Fruit fly (Drosophila melanogaster): ENCODE data around the gene CG9970.

DNA sequence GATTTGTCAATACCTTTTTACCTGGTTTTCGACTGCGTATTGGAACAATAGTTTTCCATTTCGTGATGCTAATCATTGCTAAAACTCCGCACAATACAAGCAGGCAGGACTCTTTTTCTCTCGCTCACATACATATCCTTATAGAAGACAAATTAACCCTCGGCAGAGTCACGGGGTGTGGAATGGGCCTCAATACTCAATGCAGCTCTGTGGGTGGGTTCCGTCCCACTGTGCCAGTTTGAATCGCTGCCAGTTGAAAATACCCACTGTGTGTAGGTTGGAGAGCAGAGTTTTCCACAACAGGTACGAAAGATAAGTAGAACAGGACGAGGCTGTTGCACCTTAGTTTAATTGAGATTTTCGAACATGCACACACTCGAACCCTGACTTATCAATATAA is 34.1 kb downstream of the CG9970 start:
- no peak for TF ChIP-seq CG14655 (GFP tag; optimal IDR thresholded peaks at IDR 0.05)
- no peak for TF ChIP-seq Pif1A (GFP tag; optimal IDR thresholded peaks at IDR 0.05)
- TF ChIP-seq CG10348 (GFP tag; IDR thresholded peaks at IDR 0.05): no peak
- TF ChIP-seq EcR (GFP tag; optimal IDR thresholded peaks at IDR 0.05): no peak
- TF ChIP-seq CG32121 (GFP tag; IDR thresholded peaks at IDR 0.05): no peak
- TF ChIP-seq CG12605 (GFP tag; IDR thresholded peaks at IDR 0.05): no peak
- TF ChIP-seq Ets98B (GFP tag; IDR thresholded peaks at IDR 0.05): no peak
- no peak for TF ChIP-seq D1 (tag; optimal IDR thresholded peaks at IDR 0.05)
- TF ChIP-seq CG4496 (GFP tag; IDR thresholded peaks at IDR 0.05): no peak
- TF ChIP-seq CG9948 (tag; optimal IDR thresholded peaks at IDR 0.05): no peak
- TF ChIP-seq CG34367 (tag; optimal IDR thresholded peaks at IDR 0.05): no peak
- no peak for TF ChIP-seq CG8301 (tag; optimal IDR thresholded peaks at IDR 0.05)
